Fruit fly (Drosophila melanogaster): ENCODE data around the gene Nelf-A.

Gene Nelf-A

dm6 chr3R:21176663-21177145, 46.8 kb upstream of the Nelf-A start (continued):
- TF ChIP-seq NFAT (GFP tag; IDR thresholded peaks at IDR 0.05) = peak; percentile 47; the same call in 1 of the 2 replicates
- no peak for TF ChIP-seq Hmx (GFP tag; optimal IDR thresholded peaks at IDR 0.05)
- TF ChIP-seq CG17802 (tag; optimal IDR thresholded peaks at IDR 0.05) = no peak
- TF ChIP-seq CG10267 (tag; optimal IDR thresholded peaks at IDR 0.05) = no peak
- 0 out of 3 replicates have a peak, but pooled peaks have one; percentile 32 for TF ChIP-seq tgo (GFP tag; IDR thresholded peaks at IDR 0.05)
- TF ChIP-seq CG2199 (GFP tag; IDR thresholded peaks at IDR 0.05) = no peak
- no peak for TF ChIP-seq CG14050 (GFP tag; IDR thresholded peaks at IDR 0.05)
- TF ChIP-seq sd (tag; optimal IDR thresholded peaks at IDR 0.05) = peak; percentile 17
- TF ChIP-seq row (GFP tag; IDR thresholded peaks at IDR 0.05) = peak; percentile 39; the same call in 1 of the 3 replicates
- TF ChIP-seq ATbp (GFP tag; optimal IDR thresholded peaks at IDR 0.05) = peak; percentile 35
- TF ChIP-seq Dip3 (GFP tag; optimal IDR thresholded peaks at IDR 0.05) = no peak
- TF ChIP-seq CG10654 (GFP tag; optimal IDR thresholded peaks at IDR 0.05) = no peak
- TF ChIP-seq CG13123 (GFP tag; optimal IDR thresholded peaks at IDR 0.05) = no peak
- TF ChIP-seq Deaf1 (tag; optimal IDR thresholded peaks at IDR 0.05) = no peak
- no peak for TF ChIP-seq Camta (GFP tag; optimal IDR thresholded peaks at IDR 0.05)
- TF ChIP-seq pan (optimal IDR thresholded peaks at IDR 0.05) = no peak
- TF ChIP-seq pan (GFP tag; optimal IDR thresholded peaks at IDR 0.05 in 1 of 2, IDR thresholded peaks at IDR 0.05 in 1 of 2) = peak in 1 of 2 experiments; percentile 32
- TF ChIP-seq Six4 (GFP tag; optimal IDR thresholded peaks at IDR 0.05) = no peak
- TF ChIP-seq run (tag; optimal IDR thresholded peaks at IDR 0.05) = no peak
- no peak for TF ChIP-seq gcm2 (GFP tag; optimal IDR thresholded peaks at IDR 0.05)
- peak; percentile 46; the same call in 1 of the 2 replicates for TF ChIP-seq toy (GFP tag; IDR thresholded peaks at IDR 0.05)
- peak; percentile 50 for TF ChIP-seq Meics (GFP tag; optimal IDR thresholded peaks at IDR 0.05)
- 0 out of 3 replicates have a peak, but pooled peaks have one; percentile 14 for TF ChIP-seq gce (GFP tag; IDR thresholded peaks at IDR 0.05)
- TF ChIP-seq pzg (GFP tag; optimal IDR thresholded peaks at IDR 0.05) = no peak
- TF ChIP-seq hbn (GFP tag; IDR thresholded peaks at IDR 0.05; ENCODE audit: partially characterized antibody) = no peak
- no peak for TF ChIP-seq twi (tag; optimal IDR thresholded peaks at IDR 0.05)
- no peak for TF ChIP-seq CG7372 (GFP tag; IDR thresholded peaks at IDR 0.05)
- peak; percentile 5 for TF ChIP-seq odd (GFP tag; optimal IDR thresholded peaks at IDR 0.05)
- TF ChIP-seq CG9932 (GFP tag; IDR thresholded peaks at IDR 0.05) = peak; percentile 43; the same call in 1 of the 2 replicates
- no peak for TF ChIP-seq sens-2 (GFP tag; IDR thresholded peaks at IDR 0.05)
- TF ChIP-seq CG16779 (GFP tag; IDR thresholded peaks at IDR 0.05) = no peak
- peak; percentile 36 for TF ChIP-seq caup (GFP tag; optimal IDR thresholded peaks at IDR 0.05; ENCODE audit: severe bottlenecking)
- TF ChIP-seq CG10979 (tag; optimal IDR thresholded peaks at IDR 0.05) = peak; percentile 19
- peak; percentile 26 for TF ChIP-seq nmo (GFP tag; optimal IDR thresholded peaks at IDR 0.05)
- TF ChIP-seq sisA (GFP tag; IDR thresholded peaks at IDR 0.05) = peak; percentile 35; the same call in 1 of the 2 replicates
- no peak for TF ChIP-seq CG4854 (GFP tag; optimal IDR thresholded peaks at IDR 0.05)
- no peak for TF ChIP-seq Elba2 (GFP tag; optimal IDR thresholded peaks at IDR 0.05)
- TF ChIP-seq CG14667 (GFP tag; IDR thresholded peaks at IDR 0.05) = no peak
- no peak for TF ChIP-seq Nf-YC (tag; optimal IDR thresholded peaks at IDR 0.05)
- TF ChIP-seq CG10431 (GFP tag; optimal IDR thresholded peaks at IDR 0.05) = peak; percentile 6
- TF ChIP-seq Taf1 (GFP tag; IDR thresholded peaks at IDR 0.05) = no peak
- TF ChIP-seq Sox100B (GFP tag; optimal IDR thresholded peaks at IDR 0.05) = peak; percentile 35
- peak; percentile 22 for TF ChIP-seq CG4328 (GFP tag; optimal IDR thresholded peaks at IDR 0.05)
- no peak for TF ChIP-seq gsb-n (tag; optimal IDR thresholded peaks at IDR 0.05)
- no peak for TF ChIP-seq dati (GFP tag; IDR thresholded peaks at IDR 0.05)
- no peak for TF ChIP-seq mirr (GFP tag; optimal IDR thresholded peaks at IDR 0.05)
- peak; percentile 33 for TF ChIP-seq scrt (GFP tag; optimal IDR thresholded peaks at IDR 0.05)
- no peak for TF ChIP-seq CG12391 (tag; optimal IDR thresholded peaks at IDR 0.05)
- TF ChIP-seq Hr78 (GFP tag; optimal IDR thresholded peaks at IDR 0.05) = no peak
- no peak for TF ChIP-seq sima (GFP tag; optimal IDR thresholded peaks at IDR 0.05)
- no peak for TF ChIP-seq unpg (GFP tag; optimal IDR thresholded peaks at IDR 0.05)
